Worm (Caenorhabditis elegans): ENCODE measurements around the gene lro-1.

The lro-1 gene

DNA sequence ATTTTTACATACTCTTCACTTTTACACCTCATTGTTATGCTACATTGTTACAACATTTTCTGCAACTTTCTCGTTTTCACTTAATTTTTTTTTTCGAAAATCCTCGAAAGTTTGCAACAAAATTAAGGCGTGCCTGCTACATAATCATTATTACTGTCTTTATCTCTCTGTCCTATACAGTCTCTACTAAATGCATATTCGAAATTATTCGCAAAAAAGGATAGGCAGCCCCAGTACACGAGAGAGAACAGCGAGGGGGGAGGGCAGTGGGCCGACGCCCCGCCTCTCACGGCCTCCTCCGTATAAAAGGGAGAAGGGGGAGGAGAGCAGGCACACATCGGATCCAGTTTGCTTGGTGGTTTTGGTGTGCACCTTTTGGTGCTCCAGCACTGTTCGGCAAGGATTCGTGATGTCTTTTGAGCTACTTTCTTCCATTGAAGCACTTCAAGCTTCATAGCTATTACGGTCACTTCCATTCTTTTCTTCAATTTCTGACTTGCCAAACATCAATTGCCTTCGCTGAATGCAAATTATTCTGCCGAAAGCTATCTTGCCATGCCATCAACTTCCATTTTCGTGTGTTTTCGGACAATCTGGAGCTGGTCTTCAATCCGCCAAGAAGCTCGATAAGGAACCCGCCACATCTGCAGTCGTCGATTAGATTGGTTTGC, 19.8 kb upstream of the lro-1 start:
- TF ChIP-seq F13H6.1 (tag; optimal IDR thresholded peaks at IDR 0.05) (peak; percentile 58), egl-27 (tag; optimal IDR thresholded peaks at IDR 0.05) (no peak), nhr-25 (tag; optimal IDR thresholded peaks at IDR 0.05) (no peak), mdl-1 (tag; optimal IDR thresholded peaks at IDR 0.05) (peak in 1 of 2 experiments; percentile 44), nhr-12 (tag; optimal IDR thresholded peaks at IDR 0.05) (no peak), zag-1 (tag; optimal IDR thresholded peaks at IDR 0.05) (no peak), nhr-11 (tag; optimal IDR thresholded peaks at IDR 0.05) (no peak), R02D3.7 (tag; optimal IDR thresholded peaks at IDR 0.05) (no peak), mab-5 (tag; optimal IDR thresholded peaks at IDR 0.05) (no peak), Y55F3AM.14 (GFP tag; optimal IDR thresholded peaks at IDR 0.05) (no peak), ztf-11 (tag; optimal IDR thresholded peaks at IDR 0.05) (no peak), unc-62 (GFP tag; optimal IDR thresholded peaks at IDR 0.05) (no peak), nhr-237 (tag; optimal IDR thresholded peaks at IDR 0.05) (no peak), lsy-2 (tag; optimal IDR thresholded peaks at IDR 0.05) (peak in 1 of 2 experiments; percentile 7), nhr-10 (tag; optimal IDR thresholded peaks at IDR 0.05) (no peak), sma-3 (GFP tag; optimal IDR thresholded peaks at IDR 0.05) (peak; percentile 34), lin-11 (tag; optimal IDR thresholded peaks at IDR 0.05) (peak; percentile 30), snpc-4 (tag; optimal IDR thresholded peaks at IDR 0.05) (no peak), dmd-4 (tag; optimal IDR thresholded peaks at IDR 0.05) (no peak), gmeb-1 (tag; optimal IDR thresholded peaks at IDR 0.05) (peak; percentile 21), elt-1 (tag; optimal IDR thresholded peaks at IDR 0.05) (no peak), ceh-16 (tag; optimal IDR thresholded peaks at IDR 0.05) (no peak), ztf-4 (tag; optimal IDR thresholded peaks at IDR 0.05) (no peak), nhr-21 (tag; optimal IDR thresholded peaks at IDR 0.05) (peak; percentile 20), skn-1 (tag; optimal IDR thresholded peaks at IDR 0.05) (no peak), C34F6.9 (tag; optimal IDR thresholded peaks at IDR 0.05) (peak; percentile 54), unc-55 (GFP tag; optimal IDR thresholded peaks at IDR 0.05) (no peak), blmp-1 (tag; optimal IDR thresholded peaks at IDR 0.05; ENCODE audit: insufficient read depth) (no peak), nhr-77 (tag; optimal IDR thresholded peaks at IDR 0.05) (no peak), nhr-23 (tag; optimal IDR thresholded peaks at IDR 0.05) (no peak), aly-2 (tag; optimal IDR thresholded peaks at IDR 0.05) (no peak), alr-1 (tag; optimal IDR thresholded peaks at IDR 0.05) (no peak), elt-3 (tag; optimal IDR thresholded peaks at IDR 0.05) (no peak), nhr-6 (tag; optimal IDR thresholded peaks at IDR 0.05) (peak; percentile 5), sma-9 (GFP tag; optimal IDR thresholded peaks at IDR 0.05) (peak; percentile 64), sma-9 (tag; optimal IDR thresholded peaks at IDR 0.05) (no peak), fos-1 (tag; optimal IDR thresholded peaks at IDR 0.05) (peak; percentile 53), nhr-129 (tag; optimal IDR thresholded peaks at IDR 0.05) (peak; percentile 37), ZK546.5 (tag; optimal IDR thresholded peaks at IDR 0.05) (no peak), unc-39 (tag; optimal IDR thresholded peaks at IDR 0.05) (no peak), crh-2 (tag; optimal IDR thresholded peaks at IDR 0.05) (no peak), peb-1 (tag; optimal IDR thresholded peaks at IDR 0.05) (no peak), lin-39 (tag; optimal IDR thresholded peaks at IDR 0.05) (no peak), ztf-1 (GFP tag; conservative IDR thresholded peaks at IDR 0.05) (no peak), sem-4 (tag; optimal IDR thresholded peaks at IDR 0.05) (no peak), lin-13 (GFP tag; optimal IDR thresholded peaks at IDR 0.05) (peak; percentile 49), ceh-82 (tag; optimal IDR thresholded peaks at IDR 0.05) (no peak), mbf-1 (tag; optimal IDR thresholded peaks at IDR 0.05) (no peak), ama-1 (optimal IDR thresholded peaks at IDR 0.05) (peak; percentile 98)
